Worm (Caenorhabditis elegans): Measurements from ENCODE around the gene T23F2.4.

The T23F2.4 gene

DNA sequence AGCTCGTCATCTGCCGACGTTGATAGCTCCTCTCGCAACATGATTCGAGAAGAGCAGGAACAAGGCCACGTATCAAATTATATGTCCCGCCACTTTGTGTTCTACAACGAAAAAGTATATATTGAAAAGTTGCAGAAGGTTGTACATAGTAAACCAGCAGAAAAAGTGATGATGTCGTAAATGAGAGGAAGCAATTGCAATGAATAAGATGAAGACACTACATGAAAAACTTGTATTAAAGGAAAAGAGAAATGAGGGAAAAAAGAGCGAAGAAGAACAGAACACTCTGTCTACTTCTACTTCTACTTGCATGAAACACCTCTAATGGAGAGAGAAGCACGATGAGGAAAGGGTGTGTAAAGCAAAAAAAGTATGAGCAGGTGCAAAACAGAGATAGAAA lies 9.7 kb downstream of the T23F2.4 start, which contains the start of gene T23F2.2:
T23F2.2 (minus strand) TSS at position 101 of the 400 bp plus-strand sequence.
- TF ChIP-seq ceh-13 (GFP tag; optimal IDR thresholded peaks at IDR 0.05) (no peak), hmg-4 (GFP tag; optimal IDR thresholded peaks at IDR 0.05) (no peak), ets-7 (tag; optimal IDR thresholded peaks at IDR 0.05) (no peak), pes-1 (GFP tag; IDR thresholded peaks at IDR 0.05) (no peak), hnd-1 (tag; optimal IDR thresholded peaks at IDR 0.05) (no peak), aly-1 (tag; optimal IDR thresholded peaks at IDR 0.05) (no peak), B0310.2 (tag; optimal IDR thresholded peaks at IDR 0.05) (no peak), flt-1 (GFP tag; IDR thresholded peaks at IDR 0.05) (no peak), sea-1 (GFP tag; conservative IDR thresholded peaks at IDR 0.05) (no peak), tra-4 (tag; optimal IDR thresholded peaks at IDR 0.05) (no peak), ama-1 (optimal IDR thresholded peaks at IDR 0.05) (no peak), tbx-11 (GFP tag; IDR thresholded peaks at IDR 0.05) (no peak), tbx-37 (GFP tag; conservative IDR thresholded peaks at IDR 0.05) (no peak), F13C5.2 (tag; optimal IDR thresholded peaks at IDR 0.05) (no peak), ceh-36 (tag; optimal IDR thresholded peaks at IDR 0.05) (no peak), scrt-1 (GFP tag; IDR thresholded peaks at IDR 0.05) (no peak), hmbx-1 (tag; optimal IDR thresholded peaks at IDR 0.05) (no peak)

DNA sequence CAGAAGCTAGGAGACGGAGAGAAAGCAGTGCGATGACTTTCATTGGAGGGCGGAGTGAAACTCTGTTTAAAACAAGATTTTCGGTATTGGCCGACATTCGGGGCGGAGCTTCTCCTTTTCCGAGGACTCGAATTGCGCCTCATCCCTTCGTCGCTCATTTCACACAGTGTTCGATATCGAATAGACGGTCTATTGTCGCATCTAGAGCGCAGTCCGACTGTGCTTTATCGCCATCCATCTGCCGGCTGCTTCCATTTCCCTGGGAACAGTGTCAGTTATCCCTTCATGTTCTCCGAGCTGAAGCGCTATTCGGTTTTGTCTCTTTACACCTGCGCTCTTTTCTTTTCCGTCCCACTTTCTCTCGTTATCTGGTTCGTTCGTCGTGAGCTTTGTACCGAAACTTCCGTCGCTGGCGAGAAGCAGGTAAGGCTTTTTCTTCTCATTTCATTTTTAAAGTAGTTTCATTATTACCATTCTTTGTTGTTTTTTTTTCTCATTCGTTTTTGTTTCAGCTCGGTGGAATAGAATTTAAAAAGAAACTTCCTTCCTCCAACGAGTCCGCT lies 22.0 kb downstream of the T23F2.4 start, which contains the start of the genes bus-8A and bus-8B:
bus-8A (plus strand) TSS at position 96 of the 563 bp plus-strand sequence.
bus-8B (plus strand) TSS at position 513 of the 563 bp plus-strand sequence.
- TF ChIP-seq ets-7 (tag; optimal IDR thresholded peaks at IDR 0.05) (no peak), scrt-1 (GFP tag; IDR thresholded peaks at IDR 0.05) (no peak), hnd-1 (tag; optimal IDR thresholded peaks at IDR 0.05) (no peak), hmbx-1 (tag; optimal IDR thresholded peaks at IDR 0.05) (no peak), hmg-4 (GFP tag; optimal IDR thresholded peaks at IDR 0.05) (no peak), aly-1 (tag; optimal IDR thresholded peaks at IDR 0.05) (no peak), tra-4 (tag; optimal IDR thresholded peaks at IDR 0.05) (no peak), F13C5.2 (tag; optimal IDR thresholded peaks at IDR 0.05) (no peak), tbx-37 (GFP tag; conservative IDR thresholded peaks at IDR 0.05) (no peak)

DNA sequence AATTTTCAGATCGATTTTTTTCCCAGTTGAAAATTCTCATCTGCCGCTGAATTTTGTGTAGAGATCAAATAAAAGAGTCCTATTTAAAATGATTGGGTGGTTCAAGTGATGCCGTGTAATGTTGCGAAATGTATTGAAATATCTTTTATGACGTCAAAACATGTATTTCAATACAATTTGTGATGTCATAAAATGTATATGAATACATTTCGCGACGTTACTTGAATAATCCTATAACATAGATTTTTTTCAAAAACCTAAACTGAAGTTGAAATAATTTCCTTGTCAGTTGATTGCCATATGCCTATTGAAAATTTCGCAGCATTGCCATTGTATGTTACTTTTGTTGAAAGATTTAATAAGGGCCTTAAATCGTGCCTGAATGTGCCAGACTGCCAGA lies 25.3 kb downstream of the T23F2.4 start, which contains the start of gene F55D1.1:
F55D1.1 (plus strand) TSS at position 301 of the 400 bp plus-strand sequence.
- TF ChIP-seq hmg-4 (GFP tag; optimal IDR thresholded peaks at IDR 0.05) = no peak
- no peak for TF ChIP-seq hnd-1 (tag; optimal IDR thresholded peaks at IDR 0.05)
- TF ChIP-seq ceh-36 (tag; optimal IDR thresholded peaks at IDR 0.05) = no peak
- no peak for TF ChIP-seq scrt-1 (GFP tag; IDR thresholded peaks at IDR 0.05)
- no peak for TF ChIP-seq sea-1 (GFP tag; conservative IDR thresholded peaks at IDR 0.05)
- no peak for TF ChIP-seq ets-7 (tag; optimal IDR thresholded peaks at IDR 0.05)

DNA sequence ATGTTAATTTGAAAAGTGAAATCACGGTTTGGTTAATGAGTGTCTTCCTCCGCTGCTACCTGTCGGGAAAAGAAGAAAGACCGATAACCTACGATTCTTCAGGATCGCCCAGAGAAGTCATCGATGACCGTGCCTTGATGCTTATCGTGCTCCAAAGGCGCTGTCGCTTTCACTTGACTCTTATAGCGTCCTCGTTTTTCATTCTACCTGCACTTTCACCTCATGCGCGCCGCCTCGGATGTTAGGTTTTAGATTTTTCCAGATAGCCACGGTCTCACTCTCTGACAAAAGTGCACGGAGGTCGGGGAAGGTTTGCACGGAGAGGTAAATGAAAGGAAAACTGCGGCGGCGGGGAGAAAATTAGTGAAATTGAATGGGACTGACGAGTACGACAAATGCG lies 26.0 kb downstream of the T23F2.4 start:
- TF ChIP-seq hmg-4 (GFP tag; optimal IDR thresholded peaks at IDR 0.05) = no peak
- TF ChIP-seq scrt-1 (GFP tag; IDR thresholded peaks at IDR 0.05) = no peak
- TF ChIP-seq tbx-11 (GFP tag; IDR thresholded peaks at IDR 0.05) = no peak
- TF ChIP-seq flt-1 (GFP tag; IDR thresholded peaks at IDR 0.05) = no peak
- no peak for TF ChIP-seq pes-1 (GFP tag; IDR thresholded peaks at IDR 0.05)
- TF ChIP-seq ceh-36 (tag; optimal IDR thresholded peaks at IDR 0.05) = no peak
- no peak for TF ChIP-seq ceh-13 (GFP tag; optimal IDR thresholded peaks at IDR 0.05)
- no peak for TF ChIP-seq sea-1 (GFP tag; conservative IDR thresholded peaks at IDR 0.05)
- TF ChIP-seq ama-1 (optimal IDR thresholded peaks at IDR 0.05) = no peak
- TF ChIP-seq tbx-37 (GFP tag; conservative IDR thresholded peaks at IDR 0.05) = no peak
- no peak for TF ChIP-seq F13C5.2 (tag; optimal IDR thresholded peaks at IDR 0.05)

DNA sequence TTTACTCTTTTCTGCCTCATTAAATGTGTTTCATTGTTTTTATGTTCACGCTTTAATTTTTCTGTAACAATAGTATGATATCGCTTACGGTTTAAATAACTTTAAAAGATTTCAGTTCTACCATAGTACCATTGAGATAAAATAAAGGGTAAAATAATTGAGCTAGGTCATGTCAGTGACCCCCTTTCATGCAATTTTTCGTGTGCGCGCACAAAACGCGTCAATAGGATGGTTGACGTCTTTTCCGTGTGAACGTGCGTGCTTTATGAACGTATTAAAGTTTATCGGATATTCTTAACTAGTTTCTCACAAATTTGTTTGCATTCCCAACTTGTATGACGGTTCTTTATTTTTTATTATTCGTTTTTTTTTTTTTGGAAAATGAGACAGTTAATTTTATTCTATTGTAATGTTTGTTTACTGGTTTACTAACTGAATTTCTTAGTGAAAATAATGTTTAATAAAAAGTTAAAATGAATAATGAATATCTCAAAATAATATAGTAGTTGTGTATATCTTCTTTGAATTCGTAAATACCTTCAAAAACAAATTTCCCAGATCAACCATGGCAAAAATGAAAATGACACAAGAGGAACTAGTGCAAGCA lies 28.9 kb downstream of the T23F2.4 start, which contains the start of gene C25F6.1:
C25F6.1 (plus strand) TSS at position 557 of the 607 bp plus-strand sequence.
- TF ChIP-seq hmg-4 (GFP tag; optimal IDR thresholded peaks at IDR 0.05) (no peak), tra-4 (tag; optimal IDR thresholded peaks at IDR 0.05) (no peak), hnd-1 (tag; optimal IDR thresholded peaks at IDR 0.05) (no peak), ets-7 (tag; optimal IDR thresholded peaks at IDR 0.05) (no peak), hmbx-1 (tag; optimal IDR thresholded peaks at IDR 0.05) (no peak), scrt-1 (GFP tag; IDR thresholded peaks at IDR 0.05) (no peak), pes-1 (GFP tag; IDR thresholded peaks at IDR 0.05) (no peak), ceh-36 (tag; optimal IDR thresholded peaks at IDR 0.05) (no peak), ceh-13 (GFP tag; optimal IDR thresholded peaks at IDR 0.05) (no peak), flt-1 (GFP tag; IDR thresholded peaks at IDR 0.05) (no peak), tbx-11 (GFP tag; IDR thresholded peaks at IDR 0.05) (no peak), ama-1 (optimal IDR thresholded peaks at IDR 0.05) (no peak), sea-1 (GFP tag; conservative IDR thresholded peaks at IDR 0.05) (no peak), B0310.2 (tag; optimal IDR thresholded peaks at IDR 0.05) (no peak), aly-1 (tag; optimal IDR thresholded peaks at IDR 0.05) (no peak), tbx-37 (GFP tag; conservative IDR thresholded peaks at IDR 0.05) (no peak)

DNA sequence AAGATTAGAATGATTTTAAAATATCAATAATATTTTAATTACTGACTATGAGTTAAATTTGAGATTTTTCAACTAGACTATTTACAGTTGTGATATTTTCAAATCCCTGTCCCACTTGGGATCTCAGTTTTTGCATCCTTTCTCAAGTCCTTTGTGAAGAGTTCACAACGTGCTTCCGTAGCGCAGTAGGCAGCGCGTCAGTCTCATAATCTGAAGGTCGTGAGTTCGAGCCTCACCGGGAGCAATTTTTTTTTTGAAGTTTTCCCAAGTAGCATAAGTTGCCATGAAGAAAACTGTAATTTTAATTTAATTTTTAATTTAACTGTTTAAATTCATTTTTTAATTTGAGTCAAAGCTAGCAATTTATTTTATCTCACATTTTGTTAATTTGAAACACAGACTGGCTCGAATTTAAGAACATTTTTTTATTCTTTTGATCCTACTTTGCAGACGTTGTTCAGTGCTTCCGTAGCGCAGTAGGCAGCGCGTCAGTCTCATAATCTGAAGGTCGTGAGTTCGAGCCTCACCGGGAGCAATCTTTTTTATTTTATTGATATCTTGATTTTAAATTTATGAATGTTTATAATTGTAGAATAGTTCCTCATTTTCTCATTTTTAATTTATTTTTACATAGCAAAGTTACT lies 29.5 kb downstream of the T23F2.4 start:
- TF ChIP-seq hmg-4 (GFP tag; optimal IDR thresholded peaks at IDR 0.05) (no peak), ceh-13 (GFP tag; optimal IDR thresholded peaks at IDR 0.05) (no peak), scrt-1 (GFP tag; IDR thresholded peaks at IDR 0.05) (no peak), aly-1 (tag; optimal IDR thresholded peaks at IDR 0.05) (no peak), B0310.2 (tag; optimal IDR thresholded peaks at IDR 0.05) (no peak), ets-7 (tag; optimal IDR thresholded peaks at IDR 0.05) (no peak), tra-4 (tag; optimal IDR thresholded peaks at IDR 0.05) (no peak), ama-1 (optimal IDR thresholded peaks at IDR 0.05) (no peak), pes-1 (GFP tag; IDR thresholded peaks at IDR 0.05) (peak; percentile 62; the same call in 1 of the 2 replicates), sea-1 (GFP tag; conservative IDR thresholded peaks at IDR 0.05) (0 out of 2 replicates have a peak, but pooled peaks have one; percentile 12), tbx-11 (GFP tag; IDR thresholded peaks at IDR 0.05) (no peak), hmbx-1 (tag; optimal IDR thresholded peaks at IDR 0.05) (no peak), F13C5.2 (tag; optimal IDR thresholded peaks at IDR 0.05) (no peak), ceh-36 (tag; optimal IDR thresholded peaks at IDR 0.05) (peak; percentile 43), tbx-37 (GFP tag; conservative IDR thresholded peaks at IDR 0.05) (peak; percentile 29; the same call in 1 of the 2 replicates), flt-1 (GFP tag; IDR thresholded peaks at IDR 0.05) (0 out of 2 replicates have a peak, but pooled peaks have one; percentile 45), hnd-1 (tag; optimal IDR thresholded peaks at IDR 0.05) (no peak)
